Worm (Caenorhabditis elegans) whole organism, L1 larva: Measurements from ENCODE around the gene sri-69.

Experiments used
- C16A3.4 ChIP-seq: fragments of 150-350 bp; optimal IDR thresholded peaks from 2 replicates; lab custom pipeline; 2014; ENCODE audit warnings: missing biosample characterization, missing genetic modification characterization
- C34B4.2 ChIP-seq: sonication (generic microtip); optimal IDR thresholded peaks from 2 replicates; lab custom pipeline; 2017; ENCODE audit warnings: mild to moderate bottlenecking, missing genetic modification characterization, missing compliant biosample characterization
- F16B12.6 ChIP-seq: fragments of 150-350 bp; optimal IDR thresholded peaks from 2 replicates; lab custom pipeline; 2014; ENCODE audit warnings: missing biosample characterization, missing genetic modification characterization
- alr-1 ChIP-seq: fragments of 200-800 bp; sonication (Bioruptor generic); optimal IDR thresholded peaks from 2 replicates; lab custom pipeline; 2018; ENCODE audit warnings: borderline replicate concordance, mild to moderate bottlenecking, missing genetic modification characterization, missing compliant biosample characterization
- ama-1 ChIP-seq: fragments of 150-350 bp; optimal IDR thresholded peaks from 2 replicates; lab custom pipeline; 2014
- blmp-1 ChIP-seq: fragments of 150-350 bp; optimal IDR thresholded peaks from 2 replicates; lab custom pipeline; 2014; ENCODE audit warnings: missing biosample characterization, missing genetic modification characterization
- ceh-8 ChIP-seq: fragments of 200-800 bp; sonication (Bioruptor generic); optimal IDR thresholded peaks from 2 replicates; lab custom pipeline; 2018; ENCODE audit warnings: mild to moderate bottlenecking, missing genetic modification characterization, moderate library complexity, missing compliant biosample characterization
- ceh-82 ChIP-seq, 3 experiments: fragments of 150-350 bp in 1 of 3; sonication (generic microtip) in 2 of 3; optimal IDR thresholded peaks; 2 replicates each; lab custom pipeline; 2014 to 2017; ENCODE audit warnings: missing biosample characterization in 3 of 3, missing genetic modification characterization in 3 of 3
- ceh-88 ChIP-seq: fragments of 200-800 bp; sonication (Bioruptor generic); IDR thresholded peaks from 2 replicates; pipeline ENCODE4 v1.3.6; 2022; ENCODE audit warnings: missing genetic modification characterization, missing compliant biosample characterization
- ces-1 ChIP-seq: fragments of 150-350 bp; optimal IDR thresholded peaks from 2 replicates; lab custom pipeline; 2014; ENCODE audit warnings: missing biosample characterization, missing genetic modification reagents, missing genetic modification characterization
- dsc-1 ChIP-seq: sonication (generic microtip); optimal IDR thresholded peaks from 2 replicates; lab custom pipeline; 2016; ENCODE audit warnings: mild to moderate bottlenecking, missing genetic modification characterization, missing compliant biosample characterization
- efl-1 ChIP-seq, 4 experiments: fragments of 150-350 bp; optimal IDR thresholded peaks in 3 of 4; peaks in 1 of 4; 1 replicate in 1 of 4; 2 replicates in 3 of 4; lab custom pipeline; 2014; ENCODE audit warnings: missing biosample characterization in 2 of 4, missing genetic modification characterization in 2 of 4, missing genetic modification reagents in 2 of 4
- elt-3 ChIP-seq, 6 experiments: fragments of 150-350 bp in 1 of 6; sonication (generic microtip); optimal IDR thresholded peaks; 2 replicates each; lab custom pipeline; 2017 to 2018; ENCODE audit warnings: missing biosample characterization in 6 of 6, missing genetic modification characterization in 6 of 6, inconsistent platforms in 1 of 6
- fkh-10 ChIP-seq: sonication (generic microtip); optimal IDR thresholded peaks from 2 replicates; lab custom pipeline; 2017; ENCODE audit warnings: missing biosample characterization, missing genetic modification reagents, missing genetic modification characterization
- fkh-8 ChIP-seq: sonication (generic microtip); optimal IDR thresholded peaks from 2 replicates; lab custom pipeline; 2016; ENCODE audit warnings: mild to moderate bottlenecking, missing genetic modification characterization, missing compliant biosample characterization
- grh-1 ChIP-seq: fragments of 200-800 bp; sonication (Bioruptor generic); IDR thresholded peaks from 2 replicates; pipeline ENCODE4 v1.3.6; 2022; ENCODE audit warnings: missing genetic modification reagents, missing genetic modification characterization, missing compliant biosample characterization
- hlh-4 ChIP-seq: sonication (generic microtip); optimal IDR thresholded peaks from 2 replicates; lab custom pipeline; 2016; ENCODE audit warnings: mild to moderate bottlenecking, missing genetic modification characterization, missing compliant biosample characterization
- hpl-2 ChIP-seq: fragments of 150-350 bp; optimal IDR thresholded peaks from 2 replicates; lab custom pipeline; 2014; ENCODE audit warnings: missing biosample characterization, missing genetic modification reagents, missing genetic modification characterization
- lin-35 ChIP-seq, 2 experiments: fragments of 150-350 bp; optimal IDR thresholded peaks; 2 replicates each; lab custom pipeline; 2014; ENCODE audit warnings: missing biosample characterization in 2 of 2, missing genetic modification characterization in 2 of 2, missing genetic modification reagents in 2 of 2
- lin-39 ChIP-seq: fragments of 150-350 bp; optimal IDR thresholded peaks from 2 replicates; lab custom pipeline; 2014; ENCODE audit warnings: missing biosample characterization, missing genetic modification reagents, missing genetic modification characterization
- lsy-2 ChIP-seq, 2 experiments: fragments of 150-350 bp; optimal IDR thresholded peaks; 2 replicates each; lab custom pipeline; 2014; ENCODE audit warnings: missing biosample characterization in 2 of 2, missing genetic modification characterization in 2 of 2
- mab-9 ChIP-seq: fragments of 200-800 bp; sonication (Bioruptor generic); IDR thresholded peaks from 2 replicates; pipeline ENCODE4 v1.3.6; 2022; ENCODE audit warnings: missing genetic modification reagents, missing genetic modification characterization, missing compliant biosample characterization
- mef-2 ChIP-seq: fragments of 150-350 bp; optimal IDR thresholded peaks from 2 replicates; lab custom pipeline; 2014; ENCODE audit warnings: missing biosample characterization, missing genetic modification characterization
- mep-1 ChIP-seq: fragments of 150-350 bp; optimal IDR thresholded peaks from 2 replicates; lab custom pipeline; 2014; ENCODE audit warnings: missing biosample characterization, missing genetic modification characterization
- nhr-11 ChIP-seq: fragments of 150-350 bp; optimal IDR thresholded peaks from 2 replicates; lab custom pipeline; 2014; ENCODE audit warnings: missing biosample characterization, missing genetic modification characterization
- nhr-237 ChIP-seq: fragments of 150-350 bp; optimal IDR thresholded peaks from 2 replicates; lab custom pipeline; 2014; ENCODE audit warnings: missing biosample characterization, missing genetic modification characterization
- nhr-47 ChIP-seq: sonication (generic microtip); optimal IDR thresholded peaks from 2 replicates; lab custom pipeline; 2016; ENCODE audit warnings: mild to moderate bottlenecking, missing genetic modification characterization, moderate library complexity, missing compliant biosample characterization
- nhr-76 ChIP-seq: sonication (generic microtip); optimal IDR thresholded peaks from 2 replicates; lab custom pipeline; 2017; ENCODE audit warnings: missing biosample characterization, missing genetic modification characterization
- nhr-77 ChIP-seq: fragments of 150-350 bp; optimal IDR thresholded peaks from 2 replicates; lab custom pipeline; 2014; ENCODE audit warnings: missing biosample characterization, missing genetic modification characterization
- nhr-85 ChIP-seq: sonication (generic microtip); peaks from one replicate; lab custom pipeline; 2016; ENCODE audit warnings: missing genetic modification characterization, inconsistent platforms, missing compliant biosample characterization
- nhr-90 ChIP-seq: sonication (generic microtip); optimal IDR thresholded peaks from 2 replicates; lab custom pipeline; 2016; ENCODE audit warnings: mild to moderate bottlenecking, missing genetic modification characterization, missing compliant biosample characterization; ENCODE audit not compliant: poor library complexity
- pag-3 ChIP-seq: sonication (generic microtip); optimal IDR thresholded peaks from 2 replicates; lab custom pipeline; 2017; ENCODE audit warnings: missing genetic modification characterization, mild to moderate bottlenecking, missing compliant biosample characterization, antibody characterized with exemption, borderline replicate concordance; ENCODE audit not compliant: insufficient read depth
- skn-1 ChIP-seq: fragments of 150-350 bp; optimal IDR thresholded peaks from 2 replicates; lab custom pipeline; 2014; ENCODE audit warnings: missing biosample characterization, missing genetic modification characterization
- snpc-4 ChIP-seq: fragments of 150-350 bp; optimal IDR thresholded peaks from 2 replicates; lab custom pipeline; 2014; ENCODE audit warnings: missing biosample characterization, missing genetic modification characterization
- sptf-1 ChIP-seq: fragments of 150-350 bp; optimal IDR thresholded peaks from 2 replicates; lab custom pipeline; 2014; ENCODE audit warnings: missing biosample characterization, missing genetic modification characterization
- swsn-7 ChIP-seq: sonication (generic microtip); optimal IDR thresholded peaks from 2 replicates; lab custom pipeline; 2016; ENCODE audit warnings: missing genetic modification characterization, missing compliant biosample characterization
- tlp-1 ChIP-seq: fragments of 150-350 bp; optimal IDR thresholded peaks from 2 replicates; lab custom pipeline; 2014; ENCODE audit warnings: missing biosample characterization, missing genetic modification characterization
- unc-86 ChIP-seq: sonication (generic microtip); optimal IDR thresholded peaks from 2 replicates; lab custom pipeline; 2016; ENCODE audit warnings: missing genetic modification characterization, missing compliant biosample characterization
- vab-15 ChIP-seq: sonication (generic microtip); optimal IDR thresholded peaks from 2 replicates; lab custom pipeline; 2017; ENCODE audit warnings: missing genotype, mild to moderate bottlenecking, missing genetic modification characterization, missing compliant biosample characterization
- xbp-1 ChIP-seq: sonication (generic microtip); optimal IDR thresholded peaks from 2 replicates; lab custom pipeline; 2016; ENCODE audit warnings: missing genetic modification characterization, missing compliant biosample characterization

The sri-69 gene

DNA sequence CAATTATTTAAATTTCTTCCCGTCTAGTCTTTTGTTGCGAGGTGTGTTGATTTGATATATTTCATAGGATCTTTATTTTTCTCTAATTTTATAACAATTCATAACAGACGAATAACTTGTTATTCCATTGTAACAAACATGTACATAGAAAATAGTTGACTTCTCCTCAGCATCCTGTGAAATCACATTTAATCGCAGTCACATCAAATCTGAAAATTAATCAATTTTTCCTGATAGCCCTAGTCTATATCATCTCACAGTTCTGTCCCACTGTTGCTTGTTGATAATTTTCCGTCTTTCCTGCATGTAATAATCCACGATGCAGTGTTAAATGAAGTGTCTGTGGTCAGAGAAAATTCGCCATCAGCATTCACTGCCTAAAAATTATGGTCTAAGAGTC is 20.4 kb downstream of the sri-69 start:
- TF ChIP-seq nhr-47 (no peak), nhr-77 (tag; lab: Kevin White, UChicago) (no peak), efl-1 (optimal IDR thresholded peaks at IDR 0.05; lab: Kevin White, UChicago) (no peak), efl-1 (GFP tag; optimal IDR thresholded peaks at IDR 0.05 in 1 of 2; lab: Kevin White, UChicago) (no peak), nhr-76 (tag; lab: Kevin White, UChicago) (no peak), unc-86 (tag; lab: Kevin White, UChicago) (no peak), C16A3.4 (tag; lab: Kevin White, UChicago) (no peak), fkh-10 (GFP tag; lab: Kevin White, UChicago) (no peak), swsn-7 (no peak), nhr-90 (tag; lab: Kevin White, UChicago) (no peak), hpl-2 (GFP tag; lab: Kevin White, UChicago) (no peak), F16B12.6 (tag; lab: Kevin White, UChicago) (no peak), xbp-1 (tag; lab: Kevin White, UChicago) (no peak), grh-1 (GFP tag; lab: Robert Waterston, UW) (no peak), lin-35 (GFP tag; optimal IDR thresholded peaks at IDR 0.05; lab: Kevin White, UChicago) (no peak), hlh-4 (tag; lab: Kevin White, UChicago) (no peak), fkh-8 (tag; lab: Kevin White, UChicago) (no peak), nhr-11 (no peak), mep-1 (tag; lab: Kevin White, UChicago) (no peak), snpc-4 (no peak)

DNA sequence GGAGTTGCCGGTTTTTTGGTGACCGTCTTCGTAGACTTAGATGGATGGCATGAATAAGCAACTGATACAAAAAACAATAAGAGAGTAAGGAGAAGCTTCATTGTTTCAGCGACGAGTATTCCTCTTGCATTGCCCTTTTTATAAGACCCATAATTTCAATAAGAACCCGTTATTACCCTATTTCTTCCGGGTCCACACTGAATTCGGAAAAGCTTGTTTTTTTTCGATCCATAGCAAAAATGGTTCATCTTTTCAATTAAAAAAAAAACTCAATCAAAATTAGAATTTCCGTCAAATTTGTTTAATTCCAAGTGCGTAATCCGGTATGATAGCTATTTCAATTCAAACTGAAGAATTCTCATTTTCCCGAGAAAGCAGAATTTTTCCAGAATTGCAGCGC is 21.2 kb downstream of the sri-69 start, which contains the start of gene Y102A5C.40:
TSS of gene Y102A5C.40 (minus strand) at position 101 of the 400 bp plus-strand sequence.
- TF ChIP-seq mab-9 (no peak), skn-1 (tag; lab: Kevin White, UChicago) (no peak), tlp-1 (tag; lab: Kevin White, UChicago) (no peak), fkh-10 (GFP tag; lab: Kevin White, UChicago) (no peak), ceh-88 (GFP tag; lab: Robert Waterston, UW) (no peak), dsc-1 (no peak), pag-3 (tag; lab: Kevin White, UChicago) (no peak), ces-1 (GFP tag; lab: Kevin White, UChicago) (no peak), ama-1 (lab: Kevin White, UChicago) (no peak), fkh-8 (tag; lab: Kevin White, UChicago) (no peak), alr-1 (tag; lab: Kevin White, UChicago) (no peak), nhr-85 (tag; lab: Kevin White, UChicago) (no peak), lin-39 (tag; lab: Kevin White, UChicago) (no peak), C34B4.2 (tag; lab: Kevin White, UChicago) (no peak)

DNA sequence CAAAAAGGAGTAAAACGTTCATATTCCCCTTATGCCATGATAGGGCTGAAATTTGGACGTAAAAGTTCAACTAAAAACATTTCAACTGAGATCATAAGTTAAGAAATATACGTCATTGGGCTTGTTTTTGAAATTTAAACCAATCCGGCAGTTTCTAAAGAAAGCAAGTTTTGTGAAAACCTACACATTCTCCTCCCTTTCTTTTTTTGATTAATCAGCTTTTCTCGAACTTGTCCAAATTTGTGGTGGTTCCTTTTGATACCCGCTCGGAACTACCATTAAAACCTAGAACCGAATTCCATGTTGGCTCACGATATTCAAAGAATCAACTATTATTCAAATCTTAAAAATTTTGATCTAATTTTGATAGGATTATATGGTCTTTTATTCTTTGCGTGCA is 27.8 kb downstream of the sri-69 start, which contains the start of gene srz-54:
TSS of gene srz-54 (plus strand) at position 301 of the 400 bp plus-strand sequence.
- no peak for TF ChIP-seq sptf-1 (tag; lab: Kevin White, UChicago)
- no peak for TF ChIP-seq lsy-2 (tag; optimal IDR thresholded peaks at IDR 0.05; lab: Kevin White, UChicago)
- no peak for TF ChIP-seq ceh-8 (GFP tag; lab: Kevin White, UChicago)
- no peak for TF ChIP-seq dsc-1
- TF ChIP-seq nhr-85 (tag; lab: Kevin White, UChicago): no peak
- TF ChIP-seq hpl-2 (GFP tag; lab: Kevin White, UChicago): no peak
- TF ChIP-seq ces-1 (GFP tag; lab: Kevin White, UChicago): no peak
- no peak for TF ChIP-seq vab-15 (tag; lab: Kevin White, UChicago)
- TF ChIP-seq ceh-82 (tag; optimal IDR thresholded peaks at IDR 0.05; lab: Kevin White, UChicago): no peak

DNA sequence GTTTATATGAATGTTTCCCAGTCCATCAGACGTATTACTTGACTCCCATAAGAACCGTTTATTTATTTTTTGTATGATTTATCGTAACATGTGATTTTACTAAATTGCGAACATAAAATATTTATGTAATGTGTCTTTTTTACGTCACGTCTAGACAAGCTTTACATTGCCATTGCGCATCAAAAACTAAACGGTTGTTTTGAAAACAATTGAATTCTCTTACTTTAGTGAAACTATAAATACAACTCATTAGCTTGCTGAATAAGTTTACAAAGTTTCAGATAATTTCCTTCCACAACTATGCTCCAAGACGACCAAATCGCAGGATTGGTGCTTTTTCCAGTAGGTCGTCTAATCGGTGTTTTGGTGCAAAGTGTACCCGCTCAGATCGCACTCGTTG is 33.3 kb downstream of the sri-69 start, which contains the start of gene srx-54:
TSS of gene srx-54 (plus strand) at position 301 of the 400 bp plus-strand sequence.
- TF ChIP-seq snpc-4 (no peak), nhr-237 (tag; lab: Kevin White, UChicago) (no peak), mef-2 (tag; lab: Kevin White, UChicago) (no peak), elt-3 (tag; optimal IDR thresholded peaks at IDR 0.05; lab: Kevin White, UChicago) (no peak), nhr-11 (no peak), blmp-1 (tag; lab: Kevin White, UChicago) (no peak)
